Worm (Caenorhabditis elegans) whole organism, young adult: ENCODE data around the gene pkg-2.
A peak's percentile ranks its signal among the peaks of the same experiment; 100 is the strongest.

Source experiments
- B0261.1 ChIP-seq: sonication (generic microtip); optimal IDR thresholded peaks from 2 replicates; lab custom pipeline; 2016; ENCODE audit warnings: mild to moderate bottlenecking, missing genetic modification characterization, moderate library complexity, missing compliant biosample characterization
- B0336.3 ChIP-seq: fragments of 200-800 bp; sonication (Bioruptor generic); IDR thresholded peaks from 2 replicates; pipeline ENCODE4 v1.3.6; 2022; ENCODE audit warnings: missing genetic modification characterization, missing compliant biosample characterization
- F10E7.11 ChIP-seq: sonication (generic microtip); optimal IDR thresholded peaks from 2 replicates; lab custom pipeline; 2017; ENCODE audit warnings: mild to moderate bottlenecking, missing genetic modification characterization, moderate library complexity, missing compliant biosample characterization
- F33H1.4 ChIP-seq: fragments of 200-800 bp; sonication (Bioruptor generic); IDR thresholded peaks from 2 replicates; pipeline ENCODE4 v1.3.6; 2022; ENCODE audit warnings: missing genetic modification reagents, missing genetic modification characterization, missing compliant biosample characterization
- F37B4.10 ChIP-seq: fragments of 200-800 bp; sonication (Bioruptor generic); IDR thresholded peaks from 2 replicates; pipeline ENCODE4 v1.3.6; 2022; ENCODE audit warnings: missing genetic modification characterization, missing compliant biosample characterization
- F49E8.2 ChIP-seq: sonication (generic microtip); optimal IDR thresholded peaks from 3 replicates; lab custom pipeline; 2017; ENCODE audit warnings: missing genetic modification characterization, mild to moderate bottlenecking, missing compliant biosample characterization, antibody characterized with exemption, moderate library complexity; ENCODE audit not compliant: insufficient read depth
- F55B11.4 ChIP-seq: sonication (generic microtip); optimal IDR thresholded peaks from 2 replicates; lab custom pipeline; 2016; ENCODE audit warnings: missing compliant biosample characterization, missing genetic modification characterization, borderline replicate concordance; ENCODE audit not compliant: insufficient read depth
- F57A8.1 ChIP-seq: fragments of 200-800 bp; sonication (Bioruptor generic); optimal IDR thresholded peaks from 2 replicates; lab custom pipeline; 2018; ENCODE audit warnings: mild to moderate bottlenecking, missing genetic modification characterization, moderate library complexity, missing compliant biosample characterization
- K12H6.12 ChIP-seq: fragments of 200-800 bp; sonication (Bioruptor generic); optimal IDR thresholded peaks from 2 replicates; lab custom pipeline; 2018; ENCODE audit warnings: mild to moderate bottlenecking, missing genetic modification characterization, missing compliant biosample characterization
- Y56A3A.18 ChIP-seq: fragments of 200-800 bp; sonication (Bioruptor generic); IDR thresholded peaks from 2 replicates; pipeline ENCODE4 v1.3.6; 2022; ENCODE audit warnings: missing genetic modification reagents, missing genetic modification characterization, missing compliant biosample characterization
- ZK185.1 ChIP-seq: sonication (generic microtip); optimal IDR thresholded peaks from 2 replicates; lab custom pipeline; 2016; ENCODE audit warnings: mild to moderate bottlenecking, missing genetic modification characterization, missing compliant biosample characterization; ENCODE audit not compliant: poor library complexity, severe bottlenecking
- ama-1 ChIP-seq, 3 experiments: fragments of 150-350 bp in 1 of 3; sonication (generic microtip) in 2 of 3; optimal IDR thresholded peaks; 2 replicates each; lab custom pipeline; 2014 to 2018; ENCODE audit warnings: missing biosample characterization in 2 of 3, missing genetic modification characterization in 2 of 3, missing genetic modification reagents in 2 of 3
- athp-1 ChIP-seq: sonication (generic microtip); optimal IDR thresholded peaks from 2 replicates; lab custom pipeline; 2017; ENCODE audit warnings: mild to moderate bottlenecking, missing genetic modification characterization, missing compliant biosample characterization
- cebp-1 ChIP-seq, 2 experiments: fragments of 200-800 bp in 1 of 2; sonication (Bioruptor generic) in 1 of 2; sonication (generic microtip) in 1 of 2; IDR thresholded peaks in 1 of 2; optimal IDR thresholded peaks in 1 of 2; 2 replicates each; pipeline versions ENCODE4 v1.3.6 to Lab custom; 2017 to 2022; ENCODE audit warnings: missing compliant biosample characterization in 2 of 2, missing genetic modification characterization in 2 of 2, mild to moderate bottlenecking in 1 of 2, missing genetic modification reagents in 1 of 2, moderate library complexity in 1 of 2
- ceh-40 ChIP-seq: fragments of 200-800 bp; sonication (Bioruptor generic); IDR thresholded peaks from 2 replicates; pipeline ENCODE4 v1.3.6; 2022; ENCODE audit warnings: missing genetic modification characterization, missing compliant biosample characterization
- ceh-91 ChIP-seq: fragments of 200-800 bp; sonication (Bioruptor generic); IDR thresholded peaks from 2 replicates; pipeline ENCODE4 v1.3.6; 2022; ENCODE audit warnings: missing genetic modification reagents, missing genetic modification characterization, missing compliant biosample characterization
- chd-7 ChIP-seq: sonication (generic microtip); optimal IDR thresholded peaks from 2 replicates; lab custom pipeline; 2016; ENCODE audit warnings: mild to moderate bottlenecking, missing genetic modification characterization, moderate library complexity, missing compliant biosample characterization
- die-1 ChIP-seq: sonication (generic microtip); optimal IDR thresholded peaks from 2 replicates; lab custom pipeline; 2016; ENCODE audit warnings: missing genotype, mild to moderate bottlenecking, missing genetic modification characterization, missing compliant biosample characterization
- dox-1 ChIP-seq: fragments of 200-800 bp; sonication (Bioruptor generic); IDR thresholded peaks from 2 replicates; pipeline ENCODE4 v1.3.6; 2022; ENCODE audit warnings: missing genetic modification reagents, missing genetic modification characterization, missing compliant biosample characterization
- dpl-1 ChIP-seq: fragments of 150-350 bp; optimal IDR thresholded peaks from 2 replicates; lab custom pipeline; 2014; ENCODE audit warnings: missing biosample characterization, missing genetic modification reagents, missing genetic modification characterization
- egrh-3 ChIP-seq: fragments of 200-800 bp; sonication (Bioruptor generic); IDR thresholded peaks from 2 replicates; pipeline ENCODE4 v1.3.6; 2022; ENCODE audit warnings: missing genetic modification reagents, missing genetic modification characterization, missing compliant biosample characterization
- gei-17 ChIP-seq: fragments of 200-800 bp; sonication (Bioruptor generic); optimal IDR thresholded peaks from 2 replicates; lab custom pipeline; 2018; ENCODE audit warnings: mild to moderate bottlenecking, missing genetic modification characterization, missing compliant biosample characterization
- hmg-1.2 ChIP-seq: fragments of 200-800 bp; sonication (Bioruptor generic); IDR thresholded peaks from 2 replicates; pipeline ENCODE4 v1.3.6; 2022; ENCODE audit warnings: missing genetic modification reagents, missing genetic modification characterization, missing compliant biosample characterization
- lag-1 ChIP-seq: fragments of 200-800 bp; sonication (Bioruptor generic); IDR thresholded peaks from 2 replicates; pipeline ENCODE4 v1.3.6; 2022; ENCODE audit warnings: missing genetic modification reagents, missing genetic modification characterization, missing compliant biosample characterization
- lin-26 ChIP-seq: fragments of 200-800 bp; sonication (Bioruptor generic); IDR thresholded peaks from 2 replicates; pipeline ENCODE4 v1.3.6; 2022; ENCODE audit warnings: missing genetic modification reagents, missing genetic modification characterization, missing compliant biosample characterization
- lin-35 ChIP-seq, 3 experiments: fragments of 150-350 bp in 2 of 3; sonication (generic microtip) in 1 of 3; optimal IDR thresholded peaks; 2 replicates each; lab custom pipeline; 2014 to 2018; ENCODE audit warnings: missing biosample characterization in 3 of 3, missing genetic modification characterization in 3 of 3, missing genetic modification reagents in 3 of 3
- lin-40 ChIP-seq: sonication (generic microtip); optimal IDR thresholded peaks from 2 replicates; lab custom pipeline; 2016; ENCODE audit warnings: missing genetic modification characterization, mild to moderate bottlenecking, missing compliant biosample characterization, missing genotype, missing genetic modification reagents
- madf-6 ChIP-seq: fragments of 200-800 bp; sonication (Bioruptor generic); IDR thresholded peaks from 2 replicates; pipeline ENCODE4 v1.3.6; 2022; ENCODE audit warnings: missing genetic modification reagents, missing genetic modification characterization, missing compliant biosample characterization
- mel-28 ChIP-seq: sonication (generic microtip); optimal IDR thresholded peaks from 2 replicates; lab custom pipeline; 2016; ENCODE audit warnings: borderline replicate concordance, mild to moderate bottlenecking, missing genetic modification characterization, missing compliant biosample characterization
- mes-4 ChIP-seq: sonication (generic microtip); optimal IDR thresholded peaks from 2 replicates; lab custom pipeline; 2016; ENCODE audit warnings: missing genotype, missing genetic modification characterization, missing compliant biosample characterization
- mxl-1 ChIP-seq: sonication (generic microtip); optimal IDR thresholded peaks from 2 replicates; lab custom pipeline; 2016; ENCODE audit warnings: missing genetic modification characterization, missing compliant biosample characterization
- nfya-2 ChIP-seq: fragments of 200-800 bp; sonication (Bioruptor generic); IDR thresholded peaks from 2 replicates; pipeline ENCODE4 v1.3.6; 2022; ENCODE audit warnings: missing genetic modification reagents, missing genetic modification characterization, missing compliant biosample characterization
- nhr-179 ChIP-seq: sonication (generic microtip); optimal IDR thresholded peaks from 2 replicates; lab custom pipeline; 2016; ENCODE audit warnings: mild to moderate bottlenecking, missing genetic modification characterization, missing compliant biosample characterization
- nhr-27 ChIP-seq: fragments of 200-800 bp; sonication (Bioruptor generic); optimal IDR thresholded peaks from 2 replicates; lab custom pipeline; 2018; ENCODE audit warnings: mild to moderate bottlenecking, missing genetic modification characterization, moderate library complexity, missing compliant biosample characterization
- nhr-80 ChIP-seq: sonication (generic microtip); optimal IDR thresholded peaks from 2 replicates; lab custom pipeline; 2016; ENCODE audit warnings: missing genetic modification characterization, missing compliant biosample characterization
- pbrm-1 ChIP-seq: fragments of 200-800 bp; sonication (Bioruptor generic); IDR thresholded peaks from 2 replicates; pipeline ENCODE4 v1.3.6; 2022; ENCODE audit warnings: missing genetic modification reagents, missing genetic modification characterization, missing compliant biosample characterization
- rec-8 ChIP-seq, 2 experiments: sonication (generic microtip); optimal IDR thresholded peaks; 2 replicates each; lab custom pipeline; 2016; ENCODE audit warnings: mild to moderate bottlenecking in 2 of 2, missing genetic modification characterization in 2 of 2, missing genetic modification reagents in 2 of 2, missing genotype in 2 of 2, missing biosample characterization in 1 of 2, missing compliant biosample characterization in 1 of 2, moderate library complexity in 1 of 2
- sdz-38 ChIP-seq: sonication (generic microtip); optimal IDR thresholded peaks from 2 replicates; lab custom pipeline; 2016; ENCODE audit warnings: missing genotype, missing genetic modification characterization, missing compliant biosample characterization
- snpc-1.3 ChIP-seq: sonication (generic microtip); optimal IDR thresholded peaks from 2 replicates; lab custom pipeline; 2017; ENCODE audit warnings: missing genetic modification characterization, mild to moderate bottlenecking, missing compliant biosample characterization, antibody characterized with exemption, moderate library complexity, missing genotype, missing genetic modification reagents; ENCODE audit not compliant: insufficient read depth
- snpc-3.4 ChIP-seq: sonication (generic microtip); optimal IDR thresholded peaks from 2 replicates; lab custom pipeline; 2017; ENCODE audit warnings: missing genetic modification characterization, mild to moderate bottlenecking, missing compliant biosample characterization, antibody characterized with exemption, moderate library complexity, missing genotype, missing genetic modification reagents
- snpc-4 ChIP-seq, 5 experiments: fragments of 150-350 bp in 1 of 5; sonication (generic microtip) in 4 of 5; optimal IDR thresholded peaks; 2 replicates each; lab custom pipeline; 2014 to 2018; ENCODE audit warnings: missing genetic modification characterization in 5 of 5, missing biosample characterization in 3 of 5, antibody characterized with exemption in 2 of 5, mild to moderate bottlenecking in 2 of 5, missing compliant biosample characterization in 2 of 5, missing genotype in 2 of 5, moderate library complexity in 2 of 5, missing genetic modification reagents in 1 of 5
- zim-3 ChIP-seq: sonication (generic microtip); optimal IDR thresholded peaks from 2 replicates; lab custom pipeline; 2017; ENCODE audit warnings: mild to moderate bottlenecking, missing genetic modification characterization, moderate library complexity, missing compliant biosample characterization
- ztf-18 ChIP-seq: sonication (generic microtip); optimal IDR thresholded peaks from 2 replicates; lab custom pipeline; 2016; ENCODE audit warnings: missing genotype, mild to moderate bottlenecking, missing genetic modification characterization, missing compliant biosample characterization
- ztf-22 ChIP-seq: fragments of 200-800 bp; sonication (Bioruptor generic); optimal IDR thresholded peaks from 2 replicates; lab custom pipeline; 2018; ENCODE audit warnings: mild to moderate bottlenecking, missing genetic modification characterization, moderate library complexity, missing compliant biosample characterization

The pkg-2 gene

ce11 chrIV:8511056-8511455, 9.6 kb upstream of the pkg-2 start, which contains the start of gene mes-6 (continued):
- TF ChIP-seq Y56A3A.18 (GFP tag; lab: Robert Waterston, UW) (no peak), ama-1 (optimal IDR thresholded peaks at IDR 0.05; lab: Kevin White, UChicago) (no peak), ama-1 (GFP tag; optimal IDR thresholded peaks at IDR 0.05; lab: Kevin White, UChicago) (no peak), snpc-1.3 (tag; lab: Kevin White, UChicago) (peak; percentile 55), F33H1.4 (GFP tag; lab: Robert Waterston, UW) (peak; percentile 92), F55B11.4 (tag; lab: Kevin White, UChicago) (no peak), mes-4 (tag; lab: Kevin White, UChicago) (no peak), nhr-80 (tag; lab: Kevin White, UChicago) (no peak), lag-1 (GFP tag; lab: Robert Waterston, UW) (no peak), die-1 (no peak), lin-35 (GFP tag; optimal IDR thresholded peaks at IDR 0.05; lab: Kevin White, UChicago) (peak in 2 of 3 experiments; percentile 44 to 75), F37B4.10 (no peak), lin-40 (tag; lab: Kevin White, UChicago) (no peak), ztf-22 (no peak), hmg-1.2 (GFP tag; lab: Robert Waterston, UW) (peak; percentile 39; the same call in 1 of the 2 replicates), pbrm-1 (no peak), F10E7.11 (tag; lab: Kevin White, UChicago) (no peak), gei-17 (GFP tag; lab: Kevin White, UChicago) (no peak), F49E8.2 (tag; lab: Kevin White, UChicago) (no peak), ztf-18 (no peak), K12H6.12 (tag; lab: Kevin White, UChicago) (no peak), zim-3 (tag; lab: Kevin White, UChicago) (no peak), mel-28 (tag; lab: Kevin White, UChicago) (no peak), ceh-91 (GFP tag; lab: Robert Waterston, UW) (peak; percentile 85), nhr-179 (no peak), chd-7 (no peak), rec-8 (tag; optimal IDR thresholded peaks at IDR 0.05; lab: Kevin White, UChicago) (no peak), B0261.1 (no peak)

ce11 chrIV:8512679-8513078, 8.0 kb upstream of the pkg-2 start, which contains the start of gene C09G4.4:
Gene C09G4.4 (plus strand): TSS chrIV:8512979.
- 0 out of 2 replicates have a peak, but pooled peaks have one; percentile 5 for TF ChIP-seq F33H1.4 (GFP tag; lab: Robert Waterston, UW)
- no peak for TF ChIP-seq pbrm-1
- TF ChIP-seq athp-1, result peak; percentile 9
- no peak for TF ChIP-seq egrh-3 (GFP tag; lab: Robert Waterston, UW)
- TF ChIP-seq lin-26 (GFP tag; lab: Robert Waterston, UW), result 0 out of 2 replicates have a peak, but pooled peaks have one; percentile 56

DNA sequence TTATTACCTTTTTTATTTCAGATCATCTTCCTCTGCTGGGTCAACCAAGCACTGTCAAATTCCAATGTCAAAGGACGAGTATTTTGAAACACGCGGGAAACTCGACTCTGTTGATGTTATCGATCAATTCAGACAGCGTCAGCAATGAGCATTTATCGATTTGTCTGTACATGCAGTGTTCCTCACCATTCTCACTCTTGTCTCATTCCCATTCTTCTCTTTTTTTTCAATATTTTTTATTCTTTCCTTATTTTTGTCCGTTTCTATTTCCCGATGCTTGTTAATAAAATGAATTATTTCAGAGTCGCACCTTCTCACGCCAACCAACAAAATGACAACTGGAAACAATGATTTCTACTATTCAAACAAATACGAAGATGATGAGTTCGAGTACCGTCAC, 7.1 kb upstream of the pkg-2 start, which contains the start of gene cks-1:
Gene cks-1 (plus strand): TSS at position 301 of the 400 bp plus-strand sequence.
- TF ChIP-seq ceh-40 (GFP tag; lab: Robert Waterston, UW) (no peak), die-1 (peak; percentile 26), snpc-3.4 (peak; percentile 27), mxl-1 (tag; lab: Kevin White, UChicago) (no peak), ZK185.1 (tag; lab: Kevin White, UChicago) (no peak), gei-17 (GFP tag; lab: Kevin White, UChicago) (no peak), nfya-2 (GFP tag; lab: Robert Waterston, UW) (no peak), nhr-27 (tag; lab: Kevin White, UChicago) (no peak), F57A8.1 (GFP tag; lab: Kevin White, UChicago) (no peak), snpc-4 (GFP tag; optimal IDR thresholded peaks at IDR 0.05; lab: Kevin White, UChicago) (no peak), snpc-4 (tag; optimal IDR thresholded peaks at IDR 0.05; lab: Kevin White, UChicago) (no peak), madf-6 (GFP tag; lab: Robert Waterston, UW) (no peak), cebp-1 (GFP tag; IDR thresholded peaks at IDR 0.05; lab: Robert Waterston, UW) (no peak), cebp-1 (tag; optimal IDR thresholded peaks at IDR 0.05; lab: Kevin White, UChicago) (no peak), dpl-1 (no peak), sdz-38 (tag; lab: Kevin White, UChicago) (no peak), B0336.3 (0 out of 2 replicates have a peak, but pooled peaks have one; percentile 13), dox-1 (GFP tag; lab: Robert Waterston, UW) (no peak)
